Worm (Caenorhabditis elegans) whole organism, L1 larva: ENCODE measurements around the gene egl-38.

Source experiments
- ceh-82 ChIP-seq, 3 experiments: fragments of 150-350 bp in 1 of 3; sonication (generic microtip) in 2 of 3; optimal IDR thresholded peaks; 2 replicates each; lab custom pipeline; 2014 to 2017; ENCODE audit warnings: missing biosample characterization in 3 of 3, missing genetic modification characterization in 3 of 3
- lin-13 ChIP-seq: fragments of 150-350 bp; optimal IDR thresholded peaks from 2 replicates; lab custom pipeline; 2014; ENCODE audit warnings: missing biosample characterization, missing genetic modification reagents, missing genetic modification characterization
- lin-39 ChIP-seq: fragments of 150-350 bp; optimal IDR thresholded peaks from 2 replicates; lab custom pipeline; 2014; ENCODE audit warnings: missing biosample characterization, missing genetic modification reagents, missing genetic modification characterization
- nhr-76 ChIP-seq: sonication (generic microtip); optimal IDR thresholded peaks from 2 replicates; lab custom pipeline; 2017; ENCODE audit warnings: missing biosample characterization, missing genetic modification characterization
- nhr-85 ChIP-seq: sonication (generic microtip); peaks from one replicate; lab custom pipeline; 2016; ENCODE audit warnings: missing genetic modification characterization, inconsistent platforms, missing compliant biosample characterization

DNA sequence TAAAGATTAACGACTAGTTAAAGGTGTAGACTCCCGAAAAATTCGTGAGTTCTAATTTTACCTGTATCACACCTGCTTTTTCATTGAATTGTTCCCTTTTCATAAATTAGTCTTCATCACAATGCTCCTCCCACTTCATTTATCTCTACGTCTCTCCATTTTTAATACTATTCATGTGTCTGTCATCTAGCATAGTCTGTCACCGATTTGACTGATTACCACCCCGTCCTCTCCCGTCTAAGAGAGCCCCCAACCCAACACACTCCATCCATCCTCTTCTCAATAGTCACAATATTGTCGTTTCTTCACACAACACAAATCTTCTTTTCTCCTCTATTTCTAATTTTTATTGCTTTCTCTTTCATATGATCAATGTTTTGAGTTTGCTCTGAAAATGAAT is 45.2 kb downstream of the egl-38 start:
- TF ChIP-seq ceh-82 (tag; optimal IDR thresholded peaks at IDR 0.05; lab: Kevin White, UChicago), result no peak
- no peak for TF ChIP-seq nhr-85 (tag; lab: Kevin White, UChicago)
- TF ChIP-seq lin-13 (GFP tag; lab: Kevin White, UChicago), result no peak
- TF ChIP-seq lin-39 (tag; lab: Kevin White, UChicago), result peak; percentile 62
- TF ChIP-seq nhr-76 (tag; lab: Kevin White, UChicago), result no peak
